Worm (Caenorhabditis elegans): ENCODE data around the gene Y116A8C.3.

DNA sequence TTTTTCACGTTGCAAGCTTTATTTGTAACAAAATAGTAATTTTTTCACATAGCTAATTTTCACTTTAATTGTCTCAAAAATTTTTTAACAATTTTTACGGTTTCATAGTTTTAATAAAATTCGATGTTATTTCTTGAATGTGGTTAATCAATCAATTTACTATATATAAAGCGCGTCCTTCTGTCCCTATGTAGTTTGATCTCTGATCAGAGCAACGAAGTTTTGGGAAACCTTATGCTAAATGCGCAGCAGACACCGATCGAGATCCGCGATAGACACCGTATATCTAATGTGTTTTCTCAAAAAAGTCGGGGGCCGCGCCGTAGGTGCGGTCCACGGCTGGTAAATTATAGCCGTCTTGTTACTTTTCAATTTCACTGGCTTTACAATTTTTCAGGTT, 27.3 kb upstream of the Y116A8C.3 start:
- TF ChIP-seq him-1 (tag; optimal IDR thresholded peaks at IDR 0.05), result no peak
- no peak for TF ChIP-seq dao-5 (tag; optimal IDR thresholded peaks at IDR 0.05)
- TF ChIP-seq W03F9.2 (tag; optimal IDR thresholded peaks at IDR 0.05), result no peak

Data from whole organism, L4/young adult.